Worm (Caenorhabditis elegans) whole organism, young adult: ENCODE measurements around the gene srt-68.

ENCODE experiments used
- B0035.1 ChIP-seq: sonication (generic microtip); optimal IDR thresholded peaks from 2 replicates; lab custom pipeline; 2016; ENCODE audit warnings: missing genetic modification characterization, mild to moderate bottlenecking, missing compliant biosample characterization, missing genotype, missing genetic modification reagents
- C06A6.2 ChIP-seq: fragments of 200-800 bp; sonication (Bioruptor generic); conservative IDR thresholded peaks from 2 replicates; pipeline ENCODE4 v1.3.6; 2022; ENCODE audit warnings: missing genetic modification characterization, missing compliant biosample characterization
- C17E4.6 ChIP-seq: fragments of 200-800 bp; sonication (Bioruptor generic); IDR thresholded peaks from 2 replicates; pipeline ENCODE4 v1.3.6; 2022; ENCODE audit warnings: missing genetic modification reagents, missing genetic modification characterization, missing compliant biosample characterization
- F10E7.11 ChIP-seq: sonication (generic microtip); optimal IDR thresholded peaks from 2 replicates; lab custom pipeline; 2017; ENCODE audit warnings: mild to moderate bottlenecking, missing genetic modification characterization, moderate library complexity, missing compliant biosample characterization
- F33H1.4 ChIP-seq: fragments of 200-800 bp; sonication (Bioruptor generic); IDR thresholded peaks from 2 replicates; pipeline ENCODE4 v1.3.6; 2022; ENCODE audit warnings: missing genetic modification reagents, missing genetic modification characterization, missing compliant biosample characterization
- F39B2.1 ChIP-seq: fragments of 200-800 bp; sonication (Bioruptor generic); IDR thresholded peaks from 2 replicates; pipeline ENCODE4 v1.3.6; 2022; ENCODE audit warnings: missing genetic modification reagents, missing genetic modification characterization, missing compliant biosample characterization
- K11D2.4 ChIP-seq: fragments of 200-800 bp; sonication (Bioruptor generic); IDR thresholded peaks from 2 replicates; pipeline ENCODE4 v1.3.6; 2022; ENCODE audit warnings: missing genetic modification reagents, missing genetic modification characterization, missing compliant biosample characterization
- T07F8.4 ChIP-seq: sonication (generic microtip); optimal IDR thresholded peaks from 2 replicates; lab custom pipeline; 2016; ENCODE audit warnings: mild to moderate bottlenecking, missing genetic modification characterization, moderate library complexity, missing compliant biosample characterization
- Y56A3A.18 ChIP-seq: fragments of 200-800 bp; sonication (Bioruptor generic); IDR thresholded peaks from 2 replicates; pipeline ENCODE4 v1.3.6; 2022; ENCODE audit warnings: missing genetic modification reagents, missing genetic modification characterization, missing compliant biosample characterization
- Y79H2A.3 ChIP-seq: fragments of 200-800 bp; sonication (Bioruptor generic); conservative IDR thresholded peaks from 2 replicates; pipeline ENCODE4 v1.3.6; 2022; ENCODE audit warnings: missing genetic modification reagents, missing genetic modification characterization, missing compliant biosample characterization
- Y95B8A.8 ChIP-seq: fragments of 200-800 bp; sonication (Bioruptor generic); IDR thresholded peaks from 2 replicates; pipeline ENCODE4 v1.3.6; 2022; ENCODE audit warnings: missing genetic modification reagents, missing genetic modification characterization, missing compliant biosample characterization
- athp-1 ChIP-seq: sonication (generic microtip); optimal IDR thresholded peaks from 2 replicates; lab custom pipeline; 2017; ENCODE audit warnings: mild to moderate bottlenecking, missing genetic modification characterization, missing compliant biosample characterization
- bed-2 ChIP-seq: fragments of 200-800 bp; sonication (Bioruptor generic); IDR thresholded peaks from 2 replicates; pipeline ENCODE4 v1.3.6; 2022; ENCODE audit warnings: missing genetic modification reagents, missing genetic modification characterization, missing compliant biosample characterization
- cebp-1 ChIP-seq, 2 experiments: fragments of 200-800 bp in 1 of 2; sonication (Bioruptor generic) in 1 of 2; sonication (generic microtip) in 1 of 2; IDR thresholded peaks in 1 of 2; optimal IDR thresholded peaks in 1 of 2; 2 replicates each; pipeline versions ENCODE4 v1.3.6 to Lab custom; 2017 to 2022; ENCODE audit warnings: missing compliant biosample characterization in 2 of 2, missing genetic modification characterization in 2 of 2, mild to moderate bottlenecking in 1 of 2, missing genetic modification reagents in 1 of 2, moderate library complexity in 1 of 2
- cebp-2 ChIP-seq: fragments of 200-800 bp; sonication (Bioruptor generic); IDR thresholded peaks from 2 replicates; pipeline ENCODE4 v1.3.6; 2022; ENCODE audit warnings: missing genetic modification characterization, missing compliant biosample characterization
- ceh-58 ChIP-seq: fragments of 200-800 bp; sonication (Bioruptor generic); IDR thresholded peaks from 2 replicates; pipeline ENCODE4 v1.3.6; 2022; ENCODE audit warnings: missing genetic modification characterization, missing compliant biosample characterization
- ceh-79 ChIP-seq: sonication (generic microtip); optimal IDR thresholded peaks from 2 replicates; lab custom pipeline; 2017; ENCODE audit warnings: mild to moderate bottlenecking, missing genetic modification characterization, missing compliant biosample characterization
- fkh-3 ChIP-seq: sonication (generic microtip); optimal IDR thresholded peaks from 2 replicates; lab custom pipeline; 2016; ENCODE audit warnings: mild to moderate bottlenecking, missing genetic modification characterization, missing compliant biosample characterization
- gei-17 ChIP-seq: fragments of 200-800 bp; sonication (Bioruptor generic); optimal IDR thresholded peaks from 2 replicates; lab custom pipeline; 2018; ENCODE audit warnings: mild to moderate bottlenecking, missing genetic modification characterization, missing compliant biosample characterization
- hlh-12 ChIP-seq: sonication (generic microtip); optimal IDR thresholded peaks from 2 replicates; lab custom pipeline; 2016; ENCODE audit warnings: missing genetic modification characterization, missing compliant biosample characterization
- hmg-20 ChIP-seq: fragments of 200-800 bp; sonication (Bioruptor generic); IDR thresholded peaks from 2 replicates; pipeline ENCODE4 v1.3.6; 2022; ENCODE audit warnings: missing genetic modification reagents, missing genetic modification characterization, missing compliant biosample characterization
- let-607 ChIP-seq, 2 experiments: fragments of 200-800 bp in 1 of 2; sonication (Bioruptor generic) in 1 of 2; sonication (generic microtip) in 1 of 2; optimal IDR thresholded peaks; 2 replicates each; lab custom pipeline; 2016 to 2018; ENCODE audit warnings: mild to moderate bottlenecking in 2 of 2, missing compliant biosample characterization in 2 of 2, missing genetic modification characterization in 2 of 2, moderate library complexity in 2 of 2, missing genotype in 1 of 2
- lin-35 ChIP-seq, 3 experiments: fragments of 150-350 bp in 2 of 3; sonication (generic microtip) in 1 of 3; optimal IDR thresholded peaks; 2 replicates each; lab custom pipeline; 2014 to 2018; ENCODE audit warnings: missing biosample characterization in 3 of 3, missing genetic modification characterization in 3 of 3, missing genetic modification reagents in 3 of 3
- lsy-27 ChIP-seq: sonication (generic microtip); optimal IDR thresholded peaks from 2 replicates; lab custom pipeline; 2017; ENCODE audit warnings: missing genetic modification characterization, mild to moderate bottlenecking, missing compliant biosample characterization, antibody characterized with exemption, missing genotype, borderline replicate concordance; ENCODE audit not compliant: insufficient read depth
- mcd-1 ChIP-seq: fragments of 200-800 bp; sonication (Bioruptor generic); IDR thresholded peaks from 2 replicates; pipeline ENCODE4 v1.3.6; 2022; ENCODE audit warnings: missing genetic modification reagents, missing genetic modification characterization, missing compliant biosample characterization
- mes-4 ChIP-seq: sonication (generic microtip); optimal IDR thresholded peaks from 2 replicates; lab custom pipeline; 2016; ENCODE audit warnings: missing genotype, missing genetic modification characterization, missing compliant biosample characterization
- nfya-2 ChIP-seq: fragments of 200-800 bp; sonication (Bioruptor generic); IDR thresholded peaks from 2 replicates; pipeline ENCODE4 v1.3.6; 2022; ENCODE audit warnings: missing genetic modification reagents, missing genetic modification characterization, missing compliant biosample characterization
- nfyb-1 ChIP-seq: fragments of 200-800 bp; sonication (Bioruptor generic); IDR thresholded peaks from 2 replicates; pipeline ENCODE4 v1.3.6; 2022; ENCODE audit warnings: missing genetic modification reagents, missing genetic modification characterization, missing compliant biosample characterization
- nhr-27 ChIP-seq: fragments of 200-800 bp; sonication (Bioruptor generic); optimal IDR thresholded peaks from 2 replicates; lab custom pipeline; 2018; ENCODE audit warnings: mild to moderate bottlenecking, missing genetic modification characterization, moderate library complexity, missing compliant biosample characterization
- rec-8 ChIP-seq, 2 experiments: sonication (generic microtip); optimal IDR thresholded peaks; 2 replicates each; lab custom pipeline; 2016; ENCODE audit warnings: mild to moderate bottlenecking in 2 of 2, missing genetic modification characterization in 2 of 2, missing genetic modification reagents in 2 of 2, missing genotype in 2 of 2, missing biosample characterization in 1 of 2, missing compliant biosample characterization in 1 of 2, moderate library complexity in 1 of 2
- sdz-38 ChIP-seq: sonication (generic microtip); optimal IDR thresholded peaks from 2 replicates; lab custom pipeline; 2016; ENCODE audit warnings: missing genotype, missing genetic modification characterization, missing compliant biosample characterization
- sea-2 ChIP-seq: fragments of 200-800 bp; sonication (Bioruptor generic); IDR thresholded peaks from 2 replicates; pipeline ENCODE4 v1.3.6; 2022; ENCODE audit warnings: missing genetic modification characterization, missing compliant biosample characterization
- snpc-1.3 ChIP-seq: sonication (generic microtip); optimal IDR thresholded peaks from 2 replicates; lab custom pipeline; 2017; ENCODE audit warnings: missing genetic modification characterization, mild to moderate bottlenecking, missing compliant biosample characterization, antibody characterized with exemption, moderate library complexity, missing genotype, missing genetic modification reagents; ENCODE audit not compliant: insufficient read depth
- snpc-3.4 ChIP-seq: sonication (generic microtip); optimal IDR thresholded peaks from 2 replicates; lab custom pipeline; 2017; ENCODE audit warnings: missing genetic modification characterization, mild to moderate bottlenecking, missing compliant biosample characterization, antibody characterized with exemption, moderate library complexity, missing genotype, missing genetic modification reagents
- somi-1 ChIP-seq: fragments of 200-800 bp; sonication (Bioruptor generic); optimal IDR thresholded peaks from 2 replicates; lab custom pipeline; 2018; ENCODE audit warnings: mild to moderate bottlenecking, missing genetic modification characterization, missing compliant biosample characterization
- tbx-9 ChIP-seq: sonication (generic microtip); optimal IDR thresholded peaks from 2 replicates; lab custom pipeline; 2016; ENCODE audit warnings: borderline replicate concordance, missing genetic modification characterization, inconsistent platforms, missing compliant biosample characterization
- unc-62 ChIP-seq: fragments of 150-350 bp; optimal IDR thresholded peaks from 2 replicates; lab custom pipeline; 2014; ENCODE audit warnings: missing biosample characterization, missing genetic modification reagents, missing genetic modification characterization
- xnd-1 ChIP-seq: sonication (generic microtip); optimal IDR thresholded peaks from 2 replicates; lab custom pipeline; 2016; ENCODE audit warnings: missing genotype, missing genetic modification reagents, missing genetic modification characterization, missing compliant biosample characterization
- zfh-2 ChIP-seq: fragments of 200-800 bp; sonication (Bioruptor generic); conservative IDR thresholded peaks from 2 replicates; pipeline ENCODE4 v1.3.6; 2022; ENCODE audit warnings: missing genetic modification reagents, missing genetic modification characterization, missing compliant biosample characterization
- zim-3 ChIP-seq: sonication (generic microtip); optimal IDR thresholded peaks from 2 replicates; lab custom pipeline; 2017; ENCODE audit warnings: mild to moderate bottlenecking, missing genetic modification characterization, moderate library complexity, missing compliant biosample characterization
- ztf-18 ChIP-seq: sonication (generic microtip); optimal IDR thresholded peaks from 2 replicates; lab custom pipeline; 2016; ENCODE audit warnings: missing genotype, mild to moderate bottlenecking, missing genetic modification characterization, missing compliant biosample characterization
- ztf-22 ChIP-seq: fragments of 200-800 bp; sonication (Bioruptor generic); optimal IDR thresholded peaks from 2 replicates; lab custom pipeline; 2018; ENCODE audit warnings: mild to moderate bottlenecking, missing genetic modification characterization, moderate library complexity, missing compliant biosample characterization
- ztf-3 ChIP-seq: fragments of 200-800 bp; sonication (Bioruptor generic); optimal IDR thresholded peaks from 2 replicates; lab custom pipeline; 2018; ENCODE audit warnings: mild to moderate bottlenecking, missing genetic modification characterization, missing compliant biosample characterization

The srt-68 gene

ce11 chrV:5262999-5263398 is 11.1 kb upstream of the srt-68 start, which contains the start of gene cest-30:
Gene cest-30, minus strand, starts transcription at chrV:5263099.
- no peak for TF ChIP-seq T07F8.4 (tag; lab: Kevin White, UChicago)
- TF ChIP-seq C06A6.2 (GFP tag; lab: Robert Waterston, UW) = no peak
- no peak for TF ChIP-seq ztf-3 (GFP tag; lab: Kevin White, UChicago)
- no peak for TF ChIP-seq fkh-3 (tag; lab: Kevin White, UChicago)
- no peak for TF ChIP-seq Y56A3A.18 (GFP tag; lab: Robert Waterston, UW)
- no peak for TF ChIP-seq tbx-9
- no peak for TF ChIP-seq ztf-18 (tag; lab: Kevin White, UChicago)
- no peak for TF ChIP-seq rec-8 (tag; optimal IDR thresholded peaks at IDR 0.05; lab: Kevin White, UChicago)
- TF ChIP-seq let-607 (tag; optimal IDR thresholded peaks at IDR 0.05; lab: Kevin White, UChicago) = no peak
- TF ChIP-seq Y79H2A.3 (GFP tag; lab: Robert Waterston, UW) = no peak
- TF ChIP-seq ceh-58 (GFP tag; lab: Robert Waterston, UW) = no peak
- no peak for TF ChIP-seq Y95B8A.8 (GFP tag; lab: Robert Waterston, UW)
- no peak for TF ChIP-seq cebp-2
- no peak for TF ChIP-seq ceh-79
- no peak for TF ChIP-seq hlh-12 (tag; lab: Kevin White, UChicago)
- no peak for TF ChIP-seq nhr-27 (tag; lab: Kevin White, UChicago)
- no peak for TF ChIP-seq somi-1 (GFP tag; lab: Kevin White, UChicago)
- TF ChIP-seq, all 124 proteins: peak for 0

ce11 chrV:5259448-5259847 is 7.5 kb upstream of the srt-68 start, which contains the start of gene srt-70:
Gene srt-70, minus strand, starts transcription at chrV:5259548.
- TF ChIP-seq ztf-22 (GFP tag; lab: Kevin White, UChicago) = no peak
- no peak for TF ChIP-seq lin-35 (GFP tag; optimal IDR thresholded peaks at IDR 0.05; lab: Kevin White, UChicago)
- TF ChIP-seq bed-2 (GFP tag; lab: Robert Waterston, UW) = no peak
- TF ChIP-seq F10E7.11 (tag; lab: Kevin White, UChicago) = no peak
- TF ChIP-seq ceh-79 = no peak
- TF ChIP-seq zfh-2 (GFP tag; lab: Robert Waterston, UW) = no peak
- no peak for TF ChIP-seq mcd-1 (GFP tag; lab: Robert Waterston, UW)
- TF ChIP-seq Y95B8A.8 (GFP tag; lab: Robert Waterston, UW) = no peak
- TF ChIP-seq xnd-1 (tag; lab: Kevin White, UChicago) = no peak
- TF ChIP-seq snpc-3.4 (tag; lab: Kevin White, UChicago) = no peak
- no peak for TF ChIP-seq ceh-58 (GFP tag; lab: Robert Waterston, UW)
- no peak for TF ChIP-seq hmg-20
- TF ChIP-seq nfyb-1 (GFP tag; lab: Robert Waterston, UW) = no peak
- TF ChIP-seq, all 124 proteins: peak for 0

- TF ChIP-seq lsy-27 (tag; lab: Kevin White, UChicago) = no peak
- TF ChIP-seq K11D2.4 (GFP tag; lab: Robert Waterston, UW) = no peak
- TF ChIP-seq zim-3 (tag; lab: Kevin White, UChicago) = no peak
- TF ChIP-seq mes-4 (tag; lab: Kevin White, UChicago) = no peak
- no peak for TF ChIP-seq cebp-1 (GFP tag; IDR thresholded peaks at IDR 0.05; lab: Robert Waterston, UW)
- TF ChIP-seq cebp-1 (tag; optimal IDR thresholded peaks at IDR 0.05; lab: Kevin White, UChicago) = no peak
- no peak for TF ChIP-seq C17E4.6 (GFP tag; lab: Robert Waterston, UW)
- no peak for TF ChIP-seq sdz-38
- no peak for TF ChIP-seq sea-2 (GFP tag; lab: Robert Waterston, UW)
- no peak for TF ChIP-seq nfya-2 (GFP tag; lab: Robert Waterston, UW)
- TF ChIP-seq F33H1.4 (GFP tag; lab: Robert Waterston, UW) = no peak
- no peak for TF ChIP-seq gei-17
- TF ChIP-seq athp-1 = no peak
- no peak for TF ChIP-seq F39B2.1 (GFP tag; lab: Robert Waterston, UW)
- no peak for TF ChIP-seq unc-62
- TF ChIP-seq snpc-1.3 (tag; lab: Kevin White, UChicago) = no peak
- TF ChIP-seq B0035.1 (tag; lab: Kevin White, UChicago) = no peak
Measured at ce11 chrV:5257358-5257757, 5.4 kb upstream of the srt-68 start, which contains the start of gene srt-67. Gene srt-67, minus strand, starts transcription at chrV:5257458.
